Worm (Caenorhabditis elegans): Measurements from ENCODE around the gene D1086.2.

The D1086.2 gene

ce11 chrV:14057540-14057939, 40.9 kb downstream of the D1086.2 start, which contains the start of gene F58D12.3:
Gene F58D12.3 (plus strand): TSS chrV:14057840.
- TF ChIP-seq nhr-77 (tag; optimal IDR thresholded peaks at IDR 0.05) (no peak), nhr-28 (tag; optimal IDR thresholded peaks at IDR 0.05) (no peak), unc-30 (tag; optimal IDR thresholded peaks at IDR 0.05) (no peak), ceh-63 (GFP tag; optimal IDR thresholded peaks at IDR 0.05) (no peak), nhr-237 (tag; optimal IDR thresholded peaks at IDR 0.05) (no peak), aly-2 (tag; optimal IDR thresholded peaks at IDR 0.05) (no peak), fkh-8 (tag; optimal IDR thresholded peaks at IDR 0.05) (no peak), ceh-88 (GFP tag; IDR thresholded peaks at IDR 0.05) (no peak), aha-1 (tag; optimal IDR thresholded peaks at IDR 0.05) (no peak), nhr-90 (tag; optimal IDR thresholded peaks at IDR 0.05; ENCODE audit: poor library complexity) (no peak), lin-39 (tag; optimal IDR thresholded peaks at IDR 0.05) (no peak), hlh-17 (GFP tag; optimal IDR thresholded peaks at IDR 0.05; ENCODE audit: borderline replicate concordance) (no peak), lin-13 (GFP tag; optimal IDR thresholded peaks at IDR 0.05) (no peak)

ce11 chrV:14055097-14055496, 43.4 kb downstream of the D1086.2 start:
- TF ChIP-seq egl-13 (tag; optimal IDR thresholded peaks at IDR 0.05) (peak; percentile 98), lin-14 (GFP tag; optimal IDR thresholded peaks at IDR 0.05) (peak; percentile 98), hlh-4 (tag; optimal IDR thresholded peaks at IDR 0.05) (peak; percentile 95), lin-15B (tag; optimal IDR thresholded peaks at IDR 0.05) (peak; percentile 65), unc-98 (GFP tag; IDR thresholded peaks at IDR 0.05) (peak; percentile 100), unc-86 (tag; optimal IDR thresholded peaks at IDR 0.05) (peak; percentile 94), sox-4 (tag; optimal IDR thresholded peaks at IDR 0.05) (peak; percentile 98), ama-1 (optimal IDR thresholded peaks at IDR 0.05) (peak; percentile 2), blmp-1 (tag; optimal IDR thresholded peaks at IDR 0.05) (peak; percentile 59), irx-1 (tag; optimal IDR thresholded peaks at IDR 0.05) (peak; percentile 99), mab-9 (GFP tag; IDR thresholded peaks at IDR 0.05) (peak; percentile 100), snu-23 (GFP tag; optimal IDR thresholded peaks at IDR 0.05) (peak; percentile 98), ztf-4 (tag; optimal IDR thresholded peaks at IDR 0.05) (peak; percentile 95), ets-5 (GFP tag; IDR thresholded peaks at IDR 0.05) (peak; percentile 67; the same call in 1 of the 2 replicates), unc-130 (tag; optimal IDR thresholded peaks at IDR 0.05) (peak; percentile 98), lsy-2 (tag; optimal IDR thresholded peaks at IDR 0.05) (peak; percentile 87 to 91), lin-35 (GFP tag; optimal IDR thresholded peaks at IDR 0.05) (peak; percentile 83 to 89), ceh-63 (GFP tag; optimal IDR thresholded peaks at IDR 0.05) (peak; percentile 97), lin-13 (GFP tag; optimal IDR thresholded peaks at IDR 0.05) (peak; percentile 92), snpc-4 (tag; optimal IDR thresholded peaks at IDR 0.05) (peak; percentile 85), hlh-17 (GFP tag; optimal IDR thresholded peaks at IDR 0.05; ENCODE audit: borderline replicate concordance) (peak; percentile 94), C34B4.2 (tag; optimal IDR thresholded peaks at IDR 0.05) (peak; percentile 92), mep-1 (tag; optimal IDR thresholded peaks at IDR 0.05) (peak; percentile 83), zip-4 (GFP tag; optimal IDR thresholded peaks at IDR 0.05) (peak; percentile 92), dpl-1 (GFP tag; optimal IDR thresholded peaks at IDR 0.05) (peak; percentile 80 to 87 (median 81)), grh-1 (GFP tag; IDR thresholded peaks at IDR 0.05) (peak; percentile 99), F16B12.6 (tag; optimal IDR thresholded peaks at IDR 0.05) (peak; percentile 19), lin-39 (tag; optimal IDR thresholded peaks at IDR 0.05) (peak; percentile 93), efl-3 (GFP tag; optimal IDR thresholded peaks at IDR 0.05) (peak; percentile 94), fkh-8 (tag; optimal IDR thresholded peaks at IDR 0.05) (peak; percentile 97), dsc-1 (tag; optimal IDR thresholded peaks at IDR 0.05) (peak; percentile 99), swsn-7 (tag; optimal IDR thresholded peaks at IDR 0.05) (peak; percentile 98), nhr-76 (tag; optimal IDR thresholded peaks at IDR 0.05) (peak; percentile 1), xbp-1 (tag; optimal IDR thresholded peaks at IDR 0.05) (peak; percentile 96), ceh-88 (GFP tag; IDR thresholded peaks at IDR 0.05) (peak; percentile 99), lir-3 (tag; optimal IDR thresholded peaks at IDR 0.05; ENCODE audit: poor library complexity) (peak; percentile 99), pax-3 (tag; optimal IDR thresholded peaks at IDR 0.05) (peak; percentile 100), nhr-71 (tag; optimal IDR thresholded peaks at IDR 0.05) (peak; percentile 99), fkh-4 (tag; optimal IDR thresholded peaks at IDR 0.05; ENCODE audit: borderline replicate concordance) (peak; percentile 100), nhr-77 (tag; optimal IDR thresholded peaks at IDR 0.05) (peak; percentile 82), hpl-2 (GFP tag; optimal IDR thresholded peaks at IDR 0.05) (peak; percentile 53), nhr-85 (tag) (peak; percentile 100), nhr-90 (tag; optimal IDR thresholded peaks at IDR 0.05; ENCODE audit: poor library complexity) (peak; percentile 100), skn-1 (tag; optimal IDR thresholded peaks at IDR 0.05) (peak; percentile 62), sup-37 (GFP tag; optimal IDR thresholded peaks at IDR 0.05) (peak; percentile 94)
